Worm (Caenorhabditis elegans) whole organism, late embryonic: ENCODE results near the gene C50C3.1.

ENCODE experiments used
- C38D4.7 ChIP-seq: fragments of 200-800 bp; sonication (Bioruptor generic); optimal IDR thresholded peaks from 2 replicates; lab custom pipeline; 2018; ENCODE audit warnings: mild to moderate bottlenecking, missing genetic modification characterization, moderate library complexity, missing compliant biosample characterization
- ahr-1 ChIP-seq: sonication (generic microtip); optimal IDR thresholded peaks from 2 replicates; lab custom pipeline; 2016; ENCODE audit warnings: missing genetic modification characterization, missing compliant biosample characterization
- ama-1 ChIP-seq: fragments of 150-350 bp; optimal IDR thresholded peaks from 2 replicates; lab custom pipeline; 2014
- gmeb-2 ChIP-seq: sonication (generic microtip); optimal IDR thresholded peaks from 2 replicates; lab custom pipeline; 2016; ENCODE audit warnings: missing genetic modification characterization, inconsistent platforms, missing compliant biosample characterization
- pax-1 ChIP-seq: fragments of 150-350 bp; optimal IDR thresholded peaks from 2 replicates; lab custom pipeline; 2014; ENCODE audit warnings: missing biosample characterization, missing genetic modification characterization
- pqm-1 ChIP-seq: sonication (generic microtip); optimal IDR thresholded peaks from 2 replicates; lab custom pipeline; 2016; ENCODE audit warnings: missing genetic modification characterization, missing compliant biosample characterization
- pros-1 ChIP-seq: fragments of 150-350 bp; optimal IDR thresholded peaks from 2 replicates; lab custom pipeline; 2014; ENCODE audit warnings: missing biosample characterization, missing genetic modification reagents, missing genetic modification characterization
- sox-4 ChIP-seq: sonication (generic microtip); optimal IDR thresholded peaks from 2 replicates; lab custom pipeline; 2017; ENCODE audit warnings: mild to moderate bottlenecking, missing genetic modification characterization, inconsistent platforms, missing compliant biosample characterization
- unc-55 ChIP-seq: sonication (generic microtip); optimal IDR thresholded peaks from 2 replicates; lab custom pipeline; 2017; ENCODE audit warnings: missing biosample characterization, missing genetic modification reagents, missing genetic modification characterization

DNA sequence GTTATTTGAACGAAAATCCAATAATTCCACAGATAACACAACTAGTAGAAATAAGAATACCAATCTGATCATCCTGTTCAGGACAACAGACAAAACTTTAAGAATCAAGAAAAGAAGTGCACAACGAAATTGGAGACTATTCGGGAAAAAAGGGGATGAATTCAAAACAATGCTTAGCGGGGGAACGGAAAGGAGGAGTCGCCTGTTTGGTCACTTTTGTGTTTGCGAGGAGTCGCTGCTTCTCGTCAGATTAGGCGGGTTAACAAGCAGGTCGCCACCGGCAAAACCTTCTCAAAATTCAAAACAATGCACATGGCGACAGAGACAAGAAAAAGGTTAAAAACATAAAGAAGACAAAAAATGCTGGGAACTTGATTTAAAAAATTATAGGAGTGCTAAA is 18.0 kb downstream of the C50C3.1 start, which contains the start of gene C30A5.10:
- TF ChIP-seq unc-55 (GFP tag; lab: Kevin White, UChicago): no peak
- no peak for TF ChIP-seq C38D4.7 (GFP tag; lab: Kevin White, UChicago)
- TF ChIP-seq ahr-1: no peak
- no peak for TF ChIP-seq ama-1 (lab: Kevin White, UChicago)
- TF ChIP-seq sox-4: no peak
- no peak for TF ChIP-seq pqm-1 (tag; lab: Kevin White, UChicago)
- no peak for TF ChIP-seq gmeb-2
- TF ChIP-seq pax-1: no peak
- no peak for TF ChIP-seq pros-1 (tag; lab: Kevin White, UChicago)
